Fruit fly (Drosophila melanogaster) whole organism, embryonic: ENCODE data around the gene CG15429.

Experiments
- Abd-B ChIP-seq: fragments of 200-800 bp; sonication (Bioruptor generic); optimal IDR thresholded peaks from 2 replicates; lab custom pipeline; 2018; ENCODE audit warnings: missing biosample characterization, mild to moderate bottlenecking, missing genetic modification characterization, moderate library complexity
- Adf1 ChIP-seq: fragments of 200-800 bp; sonication (Bioruptor generic); IDR thresholded peaks from 2 replicates; pipeline ENCODE4 v1.3.6; 2022; ENCODE audit warnings: missing biosample characterization, missing genetic modification characterization
- Antp ChIP-seq: fragments of 200-800 bp; sonication (Bioruptor generic); optimal IDR thresholded peaks from 3 replicates; lab custom pipeline; 2016; ENCODE audit warnings: missing biosample characterization, missing genetic modification characterization
- B-H2 ChIP-seq: fragments of 200-800 bp; sonication (Bioruptor generic); optimal IDR thresholded peaks from 2 replicates; lab custom pipeline; 2018; ENCODE audit warnings: missing biosample characterization, mild to moderate bottlenecking, missing genetic modification characterization
- C15 ChIP-seq: fragments of 200-800 bp; sonication (Bioruptor generic); IDR thresholded peaks from 3 replicates; pipeline ENCODE4 v1.3.6; 2022; ENCODE audit warnings: missing biosample characterization, missing genetic modification characterization
- CG1024 ChIP-seq: fragments of 200-800 bp; sonication (Bioruptor generic); IDR thresholded peaks from 2 replicates; pipeline ENCODE4 v1.3.6; 2022; ENCODE audit warnings: missing biosample characterization, missing genetic modification characterization
- CG10431 ChIP-seq: fragments of 200-800 bp; sonication (Bioruptor generic); optimal IDR thresholded peaks from 3 replicates; lab custom pipeline; 2018; ENCODE audit warnings: missing biosample characterization, mild to moderate bottlenecking, missing genetic modification characterization
- CG10654 ChIP-seq: fragments of 200-800 bp; sonication (Bioruptor generic); optimal IDR thresholded peaks from 2 replicates; lab custom pipeline; 2016; ENCODE audit warnings: missing biosample characterization, missing genetic modification characterization
- CG11695 ChIP-seq: fragments of 200-800 bp; sonication (Bioruptor generic); IDR thresholded peaks from 3 replicates; pipeline ENCODE4 v1.3.6; 2022; ENCODE audit warnings: missing biosample characterization, missing genetic modification characterization
- CG12155 ChIP-seq: fragments of 200-800 bp; sonication (Bioruptor generic); optimal IDR thresholded peaks from 3 replicates; lab custom pipeline; 2016; ENCODE audit warnings: missing biosample characterization, missing genetic modification characterization
- CG12659 ChIP-seq: fragments of 200-800 bp; sonication (Bioruptor generic); optimal IDR thresholded peaks from 3 replicates; lab custom pipeline; 2017; ENCODE audit warnings: mild to moderate bottlenecking, missing biosample characterization, missing genetic modification reagents, missing genetic modification characterization
- CG14441 ChIP-seq: fragments of 200-800 bp; sonication (Bioruptor generic); IDR thresholded peaks from 2 replicates; pipeline ENCODE4 v1.3.6; 2022; ENCODE audit warnings: missing biosample characterization, missing genetic modification characterization
- CG18764 ChIP-seq: fragments of 200-800 bp; sonication (Bioruptor generic); optimal IDR thresholded peaks from 3 replicates; lab custom pipeline; 2016; ENCODE audit warnings: missing biosample characterization, missing genetic modification characterization
- CG2712 ChIP-seq: fragments of 200-800 bp; optimal IDR thresholded peaks from 3 replicates; lab custom pipeline; 2019; ENCODE audit warnings: missing biosample characterization, mild to moderate bottlenecking, missing genetic modification characterization, moderate library complexity
- CG31441 ChIP-seq: fragments of 200-800 bp; sonication (Bioruptor generic); IDR thresholded peaks from 2 replicates; pipeline ENCODE4 v1.3.6; 2022; ENCODE audit warnings: missing biosample characterization, missing genetic modification characterization
- CG33557 ChIP-seq: fragments of 200-800 bp; sonication (Bioruptor generic); optimal IDR thresholded peaks from 2 replicates; lab custom pipeline; 2019; ENCODE audit warnings: missing biosample characterization, mild to moderate bottlenecking, missing genetic modification characterization, moderate library complexity
- CG42726 ChIP-seq: fragments of 200-800 bp; sonication (Bioruptor generic); IDR thresholded peaks from 2 replicates; pipeline ENCODE4 v1.3.6; 2022; ENCODE audit warnings: missing biosample characterization, missing genetic modification characterization; ENCODE audit not compliant: partially characterized antibody
- CG4820 ChIP-seq: fragments of 200-800 bp; sonication (Bioruptor generic); optimal IDR thresholded peaks from 3 replicates; lab custom pipeline; 2016; ENCODE audit warnings: missing biosample characterization, missing genetic modification characterization
- CG7928 ChIP-seq: fragments of 200-800 bp; sonication (Bioruptor generic); optimal IDR thresholded peaks from 2 replicates; lab custom pipeline; 2017; ENCODE audit warnings: missing biosample characterization, mild to moderate bottlenecking, missing genetic modification characterization
- CG8089 ChIP-seq: fragments of 200-800 bp; sonication (Bioruptor generic); optimal IDR thresholded peaks from 3 replicates; lab custom pipeline; 2016; ENCODE audit warnings: missing biosample characterization, missing genetic modification characterization
- CG8290 ChIP-seq, 3 experiments: fragments of 200-800 bp; sonication (Bioruptor generic); optimal IDR thresholded peaks; 2 replicates each; lab custom pipeline; 2016 to 2019; ENCODE audit warnings: missing biosample characterization in 3 of 3, missing genetic modification characterization in 3 of 3, mild to moderate bottlenecking in 2 of 3, moderate library complexity in 1 of 3
- CG8388 ChIP-seq: fragments of 200-800 bp; sonication (Bioruptor generic); optimal IDR thresholded peaks from 2 replicates; lab custom pipeline; 2019; ENCODE audit warnings: missing biosample characterization, mild to moderate bottlenecking, missing genetic modification characterization, moderate library complexity
- CG8924 ChIP-seq: fragments of 200-800 bp; optimal IDR thresholded peaks from 3 replicates; lab custom pipeline; 2019; ENCODE audit warnings: missing biosample characterization, mild to moderate bottlenecking, missing genetic modification characterization, moderate library complexity
- CG9215 ChIP-seq: fragments of 200-800 bp; sonication (Bioruptor generic); IDR thresholded peaks from 2 replicates; pipeline ENCODE4 v1.3.6; 2022; ENCODE audit warnings: missing biosample characterization, missing genetic modification characterization
- CTCF ChIP-seq: fragments of 200-800 bp; sonication (Bioruptor generic); optimal IDR thresholded peaks from 2 replicates; lab custom pipeline; 2017; ENCODE audit warnings: missing biosample characterization, mild to moderate bottlenecking, missing genetic modification characterization, moderate library complexity
- Dip3 ChIP-seq: fragments of 200-800 bp; sonication (Bioruptor generic); optimal IDR thresholded peaks from 3 replicates; lab custom pipeline; 2016; ENCODE audit warnings: missing biosample characterization, missing genetic modification characterization
- Elba2 ChIP-seq: fragments of 200-800 bp; sonication (Bioruptor generic); optimal IDR thresholded peaks from 3 replicates; lab custom pipeline; 2016; ENCODE audit warnings: missing biosample characterization, missing genetic modification characterization
- Fer2 ChIP-seq: fragments of 200-800 bp; sonication (Bioruptor generic); optimal IDR thresholded peaks from 2 replicates; lab custom pipeline; 2018; ENCODE audit warnings: missing biosample characterization, mild to moderate bottlenecking, missing genetic modification characterization, moderate library complexity
- HLH3B ChIP-seq: fragments of 200-800 bp; sonication (Bioruptor generic); IDR thresholded peaks from 2 replicates; pipeline ENCODE4 v1.3.6; 2022; ENCODE audit warnings: missing biosample characterization, missing genetic modification characterization
- Hmr ChIP-seq: fragments of 200-800 bp; sonication (Bioruptor generic); optimal IDR thresholded peaks from 3 replicates; lab custom pipeline; 2017; ENCODE audit warnings: mild to moderate bottlenecking, missing biosample characterization, missing genetic modification reagents, missing genetic modification characterization
- MTF-1 ChIP-seq: fragments of 200-800 bp; sonication (Bioruptor generic); optimal IDR thresholded peaks from 2 replicates; lab custom pipeline; 2018; ENCODE audit warnings: missing biosample characterization, mild to moderate bottlenecking, missing genetic modification characterization, borderline replicate concordance
- Med ChIP-seq: fragments of 200-800 bp; sonication (Bioruptor generic); peaks from one replicate; lab custom pipeline; 2016; ENCODE audit warnings: missing biosample characterization, missing genetic modification characterization, mild to moderate bottlenecking, inconsistent platforms, moderate library complexity
- Meics ChIP-seq: fragments of 200-800 bp; sonication (Bioruptor generic); optimal IDR thresholded peaks from 2 replicates; lab custom pipeline; 2017; ENCODE audit warnings: missing biosample characterization, mild to moderate bottlenecking, missing genetic modification characterization
- Myb ChIP-seq: fragments of 200-800 bp; sonication (Bioruptor generic); optimal IDR thresholded peaks from 2 replicates; lab custom pipeline; 2016; ENCODE audit warnings: missing biosample characterization, missing genetic modification characterization
- NFAT ChIP-seq: fragments of 200-800 bp; sonication (Bioruptor generic); IDR thresholded peaks from 2 replicates; pipeline ENCODE4 v1.3.6; 2022; ENCODE audit warnings: missing biosample characterization, missing genetic modification characterization
- Optix ChIP-seq: fragments of 200-800 bp; sonication (Bioruptor generic); IDR thresholded peaks from 3 replicates; pipeline ENCODE4 v1.3.6; 2022; ENCODE audit warnings: missing biosample characterization, missing genetic modification characterization
- Sry-β ChIP-seq: fragments of 200-800 bp; sonication (Bioruptor generic); optimal IDR thresholded peaks from 2 replicates; lab custom pipeline; 2018; ENCODE audit warnings: missing biosample characterization, mild to moderate bottlenecking, missing genetic modification characterization, moderate library complexity
- cas ChIP-seq: fragments of 200-800 bp; sonication (Bioruptor generic); IDR thresholded peaks from 2 replicates; pipeline ENCODE4 v1.3.6; 2022; ENCODE audit warnings: missing biosample characterization, missing genetic modification characterization
- caup ChIP-seq: fragments of 200-800 bp; sonication (Bioruptor generic); optimal IDR thresholded peaks from 3 replicates; lab custom pipeline; 2017; ENCODE audit warnings: missing biosample characterization, mild to moderate bottlenecking, missing genetic modification characterization, moderate library complexity; ENCODE audit not compliant: severe bottlenecking
- crol ChIP-seq: fragments of 200-800 bp; sonication (Bioruptor generic); IDR thresholded peaks from 2 replicates; pipeline ENCODE4 v1.3.6; 2022; ENCODE audit warnings: missing biosample characterization, missing genetic modification characterization
- crp ChIP-seq, 2 experiments: fragments of 200-800 bp; sonication (Bioruptor generic); optimal IDR thresholded peaks; 2 replicates in 1 of 2; 3 replicates in 1 of 2; lab custom pipeline; 2017; ENCODE audit warnings: missing biosample characterization in 2 of 2, missing genetic modification characterization in 2 of 2, mild to moderate bottlenecking in 1 of 2, moderate library complexity in 1 of 2
- en ChIP-seq: fragments of 200-800 bp; sonication (Bioruptor generic); optimal IDR thresholded peaks from 2 replicates; lab custom pipeline; 2016; ENCODE audit warnings: missing biosample characterization, missing genetic modification characterization
- gfzf ChIP-seq: fragments of 200-800 bp; sonication (Bioruptor generic); optimal IDR thresholded peaks from 2 replicates; lab custom pipeline; 2016; ENCODE audit warnings: missing biosample characterization, mild to moderate bottlenecking, missing genetic modification characterization, moderate library complexity
- kay ChIP-seq: fragments of 200-800 bp; sonication (Bioruptor generic); optimal IDR thresholded peaks from 2 replicates; lab custom pipeline; 2016; ENCODE audit warnings: missing biosample characterization, missing genetic modification characterization
- luna ChIP-seq: fragments of 200-800 bp; sonication (Bioruptor generic); optimal IDR thresholded peaks from 2 replicates; lab custom pipeline; 2016; ENCODE audit warnings: missing biosample characterization, missing genetic modification characterization
- sens ChIP-seq: fragments of 200-800 bp; sonication (Bioruptor generic); peaks from one replicate; lab custom pipeline; 2016; ENCODE audit warnings: missing biosample characterization, missing genetic modification characterization
- sens-2 ChIP-seq: fragments of 200-800 bp; sonication (Bioruptor generic); IDR thresholded peaks from 2 replicates; pipeline ENCODE4 v1.3.6; 2022; ENCODE audit warnings: missing biosample characterization, missing genetic modification characterization
- sim ChIP-seq: fragments of 200-800 bp; sonication (Bioruptor generic); IDR thresholded peaks from 2 replicates; pipeline ENCODE4 v1.3.6; 2022; ENCODE audit warnings: missing biosample characterization, missing genetic modification characterization
- tna ChIP-seq: fragments of 200-800 bp; sonication (Bioruptor generic); IDR thresholded peaks from 2 replicates; pipeline ENCODE4 v1.3.6; 2022; ENCODE audit warnings: missing biosample characterization, missing genetic modification characterization; ENCODE audit not compliant: partially characterized antibody
- tup ChIP-seq: fragments of 200-800 bp; sonication (Bioruptor generic); optimal IDR thresholded peaks from 2 replicates; lab custom pipeline; 2016; ENCODE audit warnings: missing biosample characterization, mild to moderate bottlenecking, missing genetic modification characterization, moderate library complexity
- vfl ChIP-seq: fragments of 200-800 bp; sonication (Bioruptor generic); optimal IDR thresholded peaks from 2 replicates; lab custom pipeline; 2016; ENCODE audit warnings: missing biosample characterization, missing genetic modification characterization

CG15429 gene

dm6 chr2L:4393842-4394421, 41.2 kb downstream of the CG15429 start, which contains the start of gene CG3652 (continued):
- TF ChIP-seq en (GFP tag; lab: Kevin White, UChicago) (no peak), Med (GFP tag; lab: Kevin White, UChicago) (peak; percentile 33), Sry-β (GFP tag; lab: Kevin White, UChicago) (peak; percentile 82), Hmr (GFP tag; lab: Kevin White, UChicago) (no peak), gfzf (GFP tag; lab: Kevin White, UChicago) (peak; percentile 67), MTF-1 (GFP tag; lab: Kevin White, UChicago) (no peak), Antp (GFP tag; lab: Kevin White, UChicago) (no peak), CG8388 (GFP tag; lab: Kevin White, UChicago) (no peak), CG18764 (GFP tag; lab: Kevin White, UChicago) (no peak), Dip3 (GFP tag; lab: Kevin White, UChicago) (peak; percentile 48), Abd-B (GFP tag; lab: Kevin White, UChicago) (peak; percentile 42), Myb (GFP tag; lab: Kevin White, UChicago) (peak; percentile 68), Adf1 (GFP tag; lab: Robert Waterston, UW) (no peak), sens (GFP tag; lab: Kevin White, UChicago) (peak; percentile 87), Meics (GFP tag; lab: Kevin White, UChicago) (peak; percentile 5), CG31441 (no peak), CG1024 (GFP tag; lab: Robert Waterston, UW) (no peak), CG8290 (GFP tag; optimal IDR thresholded peaks at IDR 0.05; lab: Kevin White, UChicago) (no peak), CG8290 (tag; optimal IDR thresholded peaks at IDR 0.05; lab: Kevin White, UChicago) (no peak), CG4820 (GFP tag; lab: Kevin White, UChicago) (no peak), CG33557 (GFP tag; lab: Kevin White, UChicago) (no peak), caup (no peak), CG11695 (GFP tag; lab: Robert Waterston, UW) (no peak), CG10431 (GFP tag; lab: Kevin White, UChicago) (no peak), CG10654 (GFP tag; lab: Kevin White, UChicago) (peak; percentile 1), CTCF (GFP tag; lab: Kevin White, UChicago) (peak; percentile 60), sens-2 (GFP tag; lab: Robert Waterston, UW) (no peak), C15 (no peak), sim (no peak), CG12155 (GFP tag; lab: Kevin White, UChicago) (peak; percentile 31), tna (no peak), tup (GFP tag; lab: Kevin White, UChicago) (no peak), luna (no peak), NFAT (GFP tag; lab: Robert Waterston, UW) (no peak), Fer2 (no peak), crol (GFP tag; lab: Robert Waterston, UW) (no peak), vfl (GFP tag; lab: Kevin White, UChicago) (peak; percentile 9), CG2712 (no peak), HLH3B (no peak), B-H2 (GFP tag; lab: Kevin White, UChicago) (no peak), CG12659 (GFP tag; lab: Kevin White, UChicago) (peak; percentile 70), Elba2 (GFP tag; lab: Kevin White, UChicago) (no peak), cas (GFP tag; lab: Robert Waterston, UW) (no peak), CG42726 (GFP tag; lab: Robert Waterston, UW) (no peak), kay (GFP tag; lab: Kevin White, UChicago) (peak; percentile 33), Optix (GFP tag; lab: Robert Waterston, UW) (no peak), CG9215 (GFP tag; lab: Robert Waterston, UW) (no peak), CG7928 (peak; percentile 53), CG8924 (tag; lab: Kevin White, UChicago) (peak; percentile 19), CG8089 (GFP tag; lab: Kevin White, UChicago) (no peak), crp (GFP tag; optimal IDR thresholded peaks at IDR 0.05; lab: Kevin White, UChicago) (peak in 1 of 2 experiments; percentile 50), CG14441 (no peak)
